Fruit fly (Drosophila melanogaster) whole organism, embryonic: Measurements from ENCODE around the gene CG16959.
A peak's percentile ranks its signal among the peaks of the same experiment; 100 is the strongest.

ENCODE experiments used
- Abd-B ChIP-seq: fragments of 200-800 bp; sonication (Bioruptor generic); optimal IDR thresholded peaks from 2 replicates; lab custom pipeline; 2018; ENCODE audit warnings: missing biosample characterization, mild to moderate bottlenecking, missing genetic modification characterization, moderate library complexity
- Bdp1 ChIP-seq: fragments of 200-800 bp; sonication (Bioruptor generic); optimal IDR thresholded peaks from 3 replicates; lab custom pipeline; 2016; ENCODE audit warnings: missing biosample characterization, missing genetic modification characterization
- CG10209 ChIP-seq: fragments of 200-800 bp; sonication (Bioruptor generic); optimal IDR thresholded peaks from 3 replicates; lab custom pipeline; 2017; ENCODE audit warnings: missing biosample characterization, mild to moderate bottlenecking, missing genetic modification characterization, missing genetic modification reagents
- CG10431 ChIP-seq: fragments of 200-800 bp; sonication (Bioruptor generic); optimal IDR thresholded peaks from 3 replicates; lab custom pipeline; 2018; ENCODE audit warnings: missing biosample characterization, mild to moderate bottlenecking, missing genetic modification characterization
- CG10543 ChIP-seq: fragments of 200-800 bp; sonication (Bioruptor generic); optimal IDR thresholded peaks from 3 replicates; lab custom pipeline; 2017; ENCODE audit warnings: missing biosample characterization, mild to moderate bottlenecking, missing genetic modification characterization, moderate library complexity
- CG12071 ChIP-seq: fragments of 200-800 bp; sonication (Bioruptor generic); optimal IDR thresholded peaks from 3 replicates; lab custom pipeline; 2018; ENCODE audit warnings: missing biosample characterization, mild to moderate bottlenecking, missing genetic modification characterization
- CG13287 ChIP-seq: fragments of 200-800 bp; sonication (Bioruptor generic); IDR thresholded peaks from 2 replicates; pipeline ENCODE4 v1.3.6; 2022; ENCODE audit warnings: missing biosample characterization, missing genetic modification characterization; ENCODE audit not compliant: partially characterized antibody
- CG17328 ChIP-seq: fragments of 200-800 bp; sonication (Bioruptor generic); IDR thresholded peaks from 2 replicates; pipeline ENCODE4 v1.3.6; 2022; ENCODE audit warnings: missing biosample characterization, missing genetic modification characterization
- CG17385 ChIP-seq: fragments of 200-800 bp; sonication (Bioruptor generic); optimal IDR thresholded peaks from 3 replicates; lab custom pipeline; 2018; ENCODE audit warnings: missing biosample characterization, mild to moderate bottlenecking, missing genetic modification characterization
- CG2875 ChIP-seq: fragments of 200-800 bp; sonication (Bioruptor generic); optimal IDR thresholded peaks from 2 replicates; lab custom pipeline; 2017; ENCODE audit warnings: missing biosample characterization, mild to moderate bottlenecking, missing genetic modification characterization, missing genetic modification reagents
- CG34422 ChIP-seq: fragments of 200-800 bp; sonication (Bioruptor generic); IDR thresholded peaks from 3 replicates; pipeline ENCODE4 v1.3.6; 2022; ENCODE audit warnings: missing biosample characterization, missing genetic modification characterization
- CG42726 ChIP-seq: fragments of 200-800 bp; sonication (Bioruptor generic); IDR thresholded peaks from 2 replicates; pipeline ENCODE4 v1.3.6; 2022; ENCODE audit warnings: missing biosample characterization, missing genetic modification characterization; ENCODE audit not compliant: partially characterized antibody
- CG4360 ChIP-seq: fragments of 200-800 bp; sonication (Bioruptor generic); IDR thresholded peaks from 2 replicates; pipeline ENCODE4 v1.3.6; 2022; ENCODE audit warnings: missing biosample characterization, missing genetic modification characterization
- CG7357 ChIP-seq: fragments of 200-800 bp; sonication (Bioruptor generic); IDR thresholded peaks from 3 replicates; pipeline ENCODE4 v1.3.6; 2022; ENCODE audit warnings: missing biosample characterization, missing genetic modification characterization
- CG8388 ChIP-seq: fragments of 200-800 bp; sonication (Bioruptor generic); optimal IDR thresholded peaks from 2 replicates; lab custom pipeline; 2019; ENCODE audit warnings: missing biosample characterization, mild to moderate bottlenecking, missing genetic modification characterization, moderate library complexity
- CG9876 ChIP-seq: fragments of 200-800 bp; sonication (Bioruptor generic); optimal IDR thresholded peaks from 2 replicates; lab custom pipeline; 2016; ENCODE audit warnings: missing biosample characterization, missing genetic modification characterization
- CG9932 ChIP-seq: fragments of 200-800 bp; sonication (Bioruptor generic); IDR thresholded peaks from 2 replicates; pipeline ENCODE4 v1.3.6; 2022; ENCODE audit warnings: missing biosample characterization, missing genetic modification characterization
- CoRest ChIP-seq: fragments of 200-800 bp; sonication (Bioruptor generic); optimal IDR thresholded peaks from 3 replicates; lab custom pipeline; 2018; ENCODE audit warnings: missing biosample characterization, mild to moderate bottlenecking, missing genetic modification characterization, moderate library complexity
- Dll ChIP-seq: fragments of 200-800 bp; sonication (Bioruptor generic); IDR thresholded peaks from 4 replicates; pipeline ENCODE4 v1.3.6; 2022; ENCODE audit warnings: missing biosample characterization, missing genetic modification characterization; ENCODE audit not compliant: partially characterized antibody
- Gsc ChIP-seq: fragments of 200-800 bp; sonication (Bioruptor generic); IDR thresholded peaks from 2 replicates; pipeline ENCODE4 v1.3.6; 2022; ENCODE audit warnings: missing biosample characterization, missing genetic modification characterization
- Hmr ChIP-seq: fragments of 200-800 bp; sonication (Bioruptor generic); optimal IDR thresholded peaks from 3 replicates; lab custom pipeline; 2017; ENCODE audit warnings: mild to moderate bottlenecking, missing biosample characterization, missing genetic modification reagents, missing genetic modification characterization
- Hr51 ChIP-seq, 2 experiments: fragments of 200-800 bp; sonication (Bioruptor generic); optimal IDR thresholded peaks; 2 replicates in 1 of 2; 3 replicates in 1 of 2; lab custom pipeline; 2016 to 2018; ENCODE audit warnings: missing biosample characterization in 2 of 2, missing genetic modification characterization in 2 of 2, mild to moderate bottlenecking in 1 of 2, moderate library complexity in 1 of 2
- MBD-R2 ChIP-seq: fragments of 200-800 bp; sonication (Bioruptor generic); IDR thresholded peaks from 2 replicates; pipeline ENCODE4 v1.3.6; 2022; ENCODE audit warnings: missing biosample characterization, missing genetic modification characterization
- Opbp ChIP-seq: fragments of 200-800 bp; sonication (Bioruptor generic); IDR thresholded peaks from 3 replicates; pipeline ENCODE4 v1.3.6; 2022; ENCODE audit warnings: missing biosample characterization, missing genetic modification characterization; ENCODE audit not compliant: partially characterized antibody
- TFAM ChIP-seq: fragments of 200-800 bp; sonication (Bioruptor generic); optimal IDR thresholded peaks from 2 replicates; lab custom pipeline; 2017; ENCODE audit warnings: missing biosample characterization, missing genetic modification characterization, inconsistent platforms
- aop ChIP-seq: fragments of 200-800 bp; sonication (Bioruptor generic); IDR thresholded peaks from 2 replicates; pipeline ENCODE4 v1.3.6; 2022; ENCODE audit warnings: missing biosample characterization, missing genetic modification characterization
- ara ChIP-seq: fragments of 200-800 bp; sonication (Bioruptor generic); IDR thresholded peaks from 2 replicates; pipeline ENCODE4 v1.3.6; 2022; ENCODE audit warnings: missing biosample characterization, missing genetic modification characterization
- bbx ChIP-seq: fragments of 200-800 bp; sonication (Bioruptor generic); IDR thresholded peaks from 2 replicates; pipeline ENCODE4 v1.3.6; 2022; ENCODE audit warnings: missing biosample characterization, missing genetic modification characterization; ENCODE audit not compliant: partially characterized antibody
- bsh ChIP-seq, 2 experiments: fragments of 200-800 bp; sonication (Bioruptor generic); optimal IDR thresholded peaks; 2 replicates each; lab custom pipeline; 2017 to 2018; ENCODE audit warnings: mild to moderate bottlenecking in 2 of 2, missing biosample characterization in 2 of 2, missing genetic modification characterization in 2 of 2, moderate library complexity in 1 of 2
- cato ChIP-seq: fragments of 200-800 bp; sonication (Bioruptor generic); optimal IDR thresholded peaks from 2 replicates; lab custom pipeline; 2016; ENCODE audit warnings: missing biosample characterization, missing genetic modification characterization, borderline replicate concordance
- crol ChIP-seq: fragments of 200-800 bp; sonication (Bioruptor generic); IDR thresholded peaks from 2 replicates; pipeline ENCODE4 v1.3.6; 2022; ENCODE audit warnings: missing biosample characterization, missing genetic modification characterization
- cwo ChIP-seq: fragments of 200-800 bp; sonication (Bioruptor generic); optimal IDR thresholded peaks from 3 replicates; lab custom pipeline; 2017; ENCODE audit warnings: missing biosample characterization, missing genetic modification characterization, mild to moderate bottlenecking, moderate library complexity, missing genetic modification reagents
- kni ChIP-seq: fragments of 200-800 bp; sonication (Bioruptor generic); optimal IDR thresholded peaks from 3 replicates; lab custom pipeline; 2017; ENCODE audit warnings: mild to moderate bottlenecking, missing biosample characterization, missing genetic modification reagents, missing genetic modification characterization
- mld ChIP-seq: fragments of 200-800 bp; sonication (Bioruptor generic); IDR thresholded peaks from 3 replicates; pipeline ENCODE4 v1.3.6; 2022; ENCODE audit warnings: missing biosample characterization, missing genetic modification characterization; ENCODE audit not compliant: partially characterized antibody
- nerfin-1 ChIP-seq: fragments of 200-800 bp; sonication (Bioruptor generic); optimal IDR thresholded peaks from 3 replicates; lab custom pipeline; 2019; ENCODE audit warnings: missing biosample characterization, mild to moderate bottlenecking, missing genetic modification characterization, moderate library complexity
- nerfin-2 ChIP-seq: fragments of 200-800 bp; sonication (Bioruptor generic); IDR thresholded peaks from 2 replicates; pipeline ENCODE4 v1.3.6; 2022; ENCODE audit warnings: missing biosample characterization, missing genetic modification characterization; ENCODE audit not compliant: partially characterized antibody
- onecut ChIP-seq: fragments of 200-800 bp; sonication (Bioruptor generic); IDR thresholded peaks from 2 replicates; pipeline ENCODE4 v1.3.6; 2022; ENCODE audit warnings: missing biosample characterization, missing genetic modification characterization
- org-1 ChIP-seq: fragments of 200-800 bp; sonication (Bioruptor generic); optimal IDR thresholded peaks from 2 replicates; lab custom pipeline; 2017; ENCODE audit warnings: missing biosample characterization, missing genetic modification characterization
- pnt ChIP-seq: fragments of 200-800 bp; sonication (Bioruptor generic); optimal IDR thresholded peaks from 3 replicates; lab custom pipeline; 2016; ENCODE audit warnings: missing biosample characterization, missing genetic modification characterization
- slbo ChIP-seq: fragments of 200-800 bp; sonication (Bioruptor generic); IDR thresholded peaks from 2 replicates; pipeline ENCODE4 v1.3.6; 2022; ENCODE audit warnings: missing biosample characterization, missing genetic modification characterization
- stc ChIP-seq: fragments of 200-800 bp; sonication (Bioruptor generic); IDR thresholded peaks from 2 replicates; pipeline ENCODE4 v1.3.6; 2022; ENCODE audit warnings: missing biosample characterization, missing genetic modification characterization
- wor ChIP-seq: fragments of 200-800 bp; sonication (Bioruptor generic); IDR thresholded peaks from 2 replicates; pipeline ENCODE4 v1.3.6; 2022; ENCODE audit warnings: missing biosample characterization, missing genetic modification characterization
- z ChIP-seq: fragments of 200-800 bp; sonication (Bioruptor generic); IDR thresholded peaks from 3 replicates; pipeline ENCODE4 v1.3.6; 2022; ENCODE audit warnings: missing biosample characterization, missing genetic modification characterization

The CG16959 gene

dm6 chr3L:15104849-15105555 is 20.1 kb downstream of the CG16959 start (continued):
- TF ChIP-seq nerfin-1 (tag; lab: Kevin White, UChicago) = no peak

- TF ChIP-seq crol (GFP tag; lab: Robert Waterston, UW) (peak; percentile 99), Hr51 (GFP tag; optimal IDR thresholded peaks at IDR 0.05; lab: Kevin White, UChicago) (peak in 1 of 2 experiments; percentile 18), CG9932 (GFP tag; lab: Robert Waterston, UW) (no peak), stc (GFP tag; lab: Robert Waterston, UW) (no peak), bsh (GFP tag; optimal IDR thresholded peaks at IDR 0.05; lab: Kevin White, UChicago) (peak in 1 of 2 experiments; percentile 28), CG10543 (GFP tag; lab: Kevin White, UChicago) (peak; percentile 28), CG34422 (GFP tag; lab: Robert Waterston, UW) (no peak), MBD-R2 (GFP tag; lab: Robert Waterston, UW) (0 out of 2 replicates have a peak, but pooled peaks have one; percentile 18), mld (0 out of 3 replicates have a peak, but pooled peaks have one; percentile 36), Bdp1 (GFP tag; lab: Kevin White, UChicago) (no peak), org-1 (GFP tag; lab: Kevin White, UChicago) (no peak), bbx (GFP tag; lab: Robert Waterston, UW) (peak; percentile 13; the same call in 1 of the 2 replicates), CG2875 (GFP tag; lab: Kevin White, UChicago) (no peak), CG17385 (GFP tag; lab: Kevin White, UChicago) (peak; percentile 88), CG12071 (GFP tag; lab: Kevin White, UChicago) (no peak), CG17328 (GFP tag; lab: Robert Waterston, UW) (0 out of 2 replicates have a peak, but pooled peaks have one; percentile 11), CG8388 (GFP tag; lab: Kevin White, UChicago) (no peak), CG9876 (GFP tag; lab: Kevin White, UChicago) (peak; percentile 12), Hmr (GFP tag; lab: Kevin White, UChicago) (peak; percentile 14), CG10209 (GFP tag; lab: Kevin White, UChicago) (no peak), CG42726 (0 out of 2 replicates have a peak, but pooled peaks have one; percentile 14), CG4360 (no peak), cwo (peak; percentile 87), CG13287 (GFP tag; lab: Robert Waterston, UW) (peak; percentile 27; the same call in 1 of the 2 replicates), CoRest (tag; lab: Kevin White, UChicago) (no peak), CG7357 (GFP tag; lab: Robert Waterston, UW) (no peak), cato (GFP tag; lab: Kevin White, UChicago) (no peak), CG10431 (GFP tag; lab: Kevin White, UChicago) (peak; percentile 14), z (GFP tag; lab: Robert Waterston, UW) (peak; percentile 41; the same call in 1 of the 3 replicates), nerfin-2 (no peak), Gsc (GFP tag; lab: Robert Waterston, UW) (no peak), slbo (GFP tag; lab: Robert Waterston, UW) (0 out of 2 replicates have a peak, but pooled peaks have one; percentile 6), wor (GFP tag; lab: Robert Waterston, UW) (no peak), kni (GFP tag; lab: Kevin White, UChicago) (peak; percentile 45), Dll (GFP tag; lab: Robert Waterston, UW) (0 out of 4 replicates have a peak, but pooled peaks have one; percentile 48), onecut (peak; percentile 36; the same call in 1 of the 2 replicates), pnt (no peak), ara (GFP tag; lab: Robert Waterston, UW) (no peak), TFAM (GFP tag; lab: Kevin White, UChicago) (no peak), aop (GFP tag; lab: Robert Waterston, UW) (peak; percentile 65; the same call in 1 of the 2 replicates), Opbp (peak; percentile 34; the same call in 1 of the 3 replicates), Abd-B (peak; percentile 55)
Measured at dm6 chr3L:15103988-15104848, 20.9 kb downstream of the CG16959 start.
